Worm (Caenorhabditis elegans): ENCODE measurements around the gene Y69A2AR.25.
A peak's percentile ranks its signal among the peaks of the same experiment; 100 is the strongest.

- TF ChIP-seq dpl-1 (GFP tag; optimal IDR thresholded peaks at IDR 0.05) (no peak), F39B2.1 (GFP tag; IDR thresholded peaks at IDR 0.05) (no peak), lin-40 (tag; optimal IDR thresholded peaks at IDR 0.05) (no peak), snpc-4 (GFP tag; optimal IDR thresholded peaks at IDR 0.05) (no peak), snpc-4 (tag; optimal IDR thresholded peaks at IDR 0.05) (no peak), ama-1 (optimal IDR thresholded peaks at IDR 0.05) (no peak), ama-1 (GFP tag; optimal IDR thresholded peaks at IDR 0.05) (no peak), rcor-1 (GFP tag; IDR thresholded peaks at IDR 0.05) (no peak), dpff-1 (tag; optimal IDR thresholded peaks at IDR 0.05) (no peak), ceh-40 (GFP tag; IDR thresholded peaks at IDR 0.05) (no peak), hrde-1 (tag; optimal IDR thresholded peaks at IDR 0.05; ENCODE audit: borderline replicate concordance) (no peak), F33H1.4 (GFP tag; IDR thresholded peaks at IDR 0.05) (no peak), egrh-3 (GFP tag; IDR thresholded peaks at IDR 0.05) (peak; percentile 16; the same call in 1 of the 2 replicates), bed-2 (GFP tag; IDR thresholded peaks at IDR 0.05) (no peak)
These were observed 15.3 kb downstream of the Y69A2AR.25 start for ce11 chrIV:2552855-2553254.

Data from whole organism, young adult.